Worm (Caenorhabditis elegans) whole organism, L4 larva: ENCODE data around the gene srg-34.

Source experiments
- D1046.2 ChIP-seq: fragments of 200-800 bp; sonication (Bioruptor generic); IDR thresholded peaks from 2 replicates; pipeline ENCODE4 v1.3.6; 2022; ENCODE audit warnings: missing genetic modification characterization, missing compliant biosample characterization
- F44E2.7 ChIP-seq: fragments of 200-800 bp; sonication (Bioruptor generic); IDR thresholded peaks from 2 replicates; pipeline ENCODE4 v2.1.2; 2022; ENCODE audit warnings: missing genetic modification characterization, missing compliant biosample characterization
- F49E8.2 ChIP-seq: sonication (generic microtip); optimal IDR thresholded peaks from 2 replicates; lab custom pipeline; 2016; ENCODE audit warnings: missing compliant biosample characterization, mild to moderate bottlenecking, missing genetic modification characterization, borderline replicate concordance
- Y105C5A.15 ChIP-seq: fragments of 200-800 bp; sonication (Bioruptor generic); IDR thresholded peaks from 2 replicates; pipeline ENCODE4 v1.3.6; 2022; ENCODE audit warnings: missing genetic modification characterization, missing compliant biosample characterization
- Y75B8A.6 ChIP-seq: fragments of 200-800 bp; sonication (Bioruptor generic); IDR thresholded peaks from 2 replicates; pipeline ENCODE4 v1.3.6; 2022; ENCODE audit warnings: missing genetic modification reagents, missing genetic modification characterization, missing compliant biosample characterization
- ZK337.2 ChIP-seq: fragments of 200-800 bp; sonication (Bioruptor generic); IDR thresholded peaks from 2 replicates; pipeline ENCODE4 v1.3.6; 2022; ENCODE audit warnings: missing genetic modification reagents, missing genetic modification characterization, missing compliant biosample characterization
- ZK546.5 ChIP-seq, 2 experiments: sonication (generic microtip); optimal IDR thresholded peaks; 2 replicates each; lab custom pipeline; 2017; ENCODE audit warnings: missing biosample characterization in 2 of 2, missing genetic modification characterization in 2 of 2
- aha-1 ChIP-seq: fragments of 150-350 bp; peaks from one replicate; lab custom pipeline; 2014; ENCODE audit warnings: missing biosample characterization, missing genetic modification characterization
- aly-2 ChIP-seq: sonication (generic microtip); optimal IDR thresholded peaks from 2 replicates; lab custom pipeline; 2018; ENCODE audit warnings: missing biosample characterization, missing genetic modification characterization
- ama-1 ChIP-seq: fragments of 150-350 bp; optimal IDR thresholded peaks from 2 replicates; lab custom pipeline; 2014; ENCODE audit warnings: inconsistent platforms, mixed read lengths
- attf-4 ChIP-seq: sonication (generic microtip); optimal IDR thresholded peaks from 3 replicates; lab custom pipeline; 2017; ENCODE audit warnings: missing biosample characterization, missing genetic modification characterization
- ceh-20 ChIP-seq: fragments of 200-800 bp; sonication (Bioruptor generic); IDR thresholded peaks from 2 replicates; pipeline ENCODE4 v1.3.6; 2022; ENCODE audit warnings: missing genetic modification reagents, missing genetic modification characterization, missing compliant biosample characterization
- ceh-28 ChIP-seq: fragments of 150-350 bp; optimal IDR thresholded peaks from 2 replicates; lab custom pipeline; 2014; ENCODE audit warnings: missing biosample characterization, missing genetic modification reagents, missing genetic modification characterization
- ceh-62 ChIP-seq: sonication (generic microtip); optimal IDR thresholded peaks from 2 replicates; lab custom pipeline; 2017; ENCODE audit warnings: missing biosample characterization, missing genetic modification characterization
- ceh-82 ChIP-seq: sonication (generic microtip); optimal IDR thresholded peaks from 2 replicates; lab custom pipeline; 2017; ENCODE audit warnings: missing biosample characterization, missing genetic modification characterization
- ces-1 ChIP-seq: fragments of 150-350 bp; sonication (generic microtip); optimal IDR thresholded peaks from 4 replicates; lab custom pipeline; 2014; ENCODE audit warnings: missing biosample characterization, missing genetic modification reagents, missing genetic modification characterization
- cey-2 ChIP-seq: sonication (generic microtip); optimal IDR thresholded peaks from 3 replicates; lab custom pipeline; 2017; ENCODE audit warnings: missing genetic modification characterization, mild to moderate bottlenecking, missing compliant biosample characterization, antibody characterized with exemption, borderline replicate concordance; ENCODE audit not compliant: insufficient read depth
- daf-8 ChIP-seq: fragments of 200-800 bp; sonication (Bioruptor generic); IDR thresholded peaks from 2 replicates; pipeline ENCODE4 v1.3.6; 2022; ENCODE audit warnings: missing genetic modification characterization, missing compliant biosample characterization
- dmd-8 ChIP-seq: fragments of 200-800 bp; sonication (Bioruptor generic); IDR thresholded peaks from 2 replicates; pipeline ENCODE4 v1.3.6; 2022; ENCODE audit warnings: missing genetic modification characterization, missing compliant biosample characterization
- gei-8 ChIP-seq: fragments of 200-800 bp; sonication (Bioruptor generic); optimal IDR thresholded peaks from 2 replicates; lab custom pipeline; 2018; ENCODE audit warnings: mild to moderate bottlenecking, missing genetic modification characterization, missing compliant biosample characterization
- lim-7 ChIP-seq: fragments of 200-800 bp; sonication (Bioruptor generic); IDR thresholded peaks from 2 replicates; pipeline ENCODE4 v1.3.6; 2022; ENCODE audit warnings: missing genetic modification characterization, missing compliant biosample characterization
- lin-15B ChIP-seq: fragments of 150-350 bp; sonication (generic microtip); optimal IDR thresholded peaks from 3 replicates; lab custom pipeline; 2014; ENCODE audit warnings: missing biosample characterization, missing genetic modification characterization
- lir-3 ChIP-seq: sonication (generic microtip); optimal IDR thresholded peaks from 2 replicates; lab custom pipeline; 2016; ENCODE audit warnings: mild to moderate bottlenecking, missing genetic modification characterization, missing compliant biosample characterization
- lsy-2 ChIP-seq, 2 experiments: fragments of 150-350 bp in 1 of 2; sonication (generic microtip) in 1 of 2; optimal IDR thresholded peaks; 2 replicates each; lab custom pipeline; 2014 to 2017; ENCODE audit warnings: missing biosample characterization in 2 of 2, missing genetic modification characterization in 2 of 2
- mep-1 ChIP-seq: fragments of 150-350 bp; sonication (generic microtip); optimal IDR thresholded peaks from 3 replicates; lab custom pipeline; 2014; ENCODE audit warnings: missing biosample characterization, missing genetic modification characterization
- mxl-3 ChIP-seq: fragments of 200-800 bp; sonication (Bioruptor generic); optimal IDR thresholded peaks from 2 replicates; lab custom pipeline; 2018; ENCODE audit warnings: mild to moderate bottlenecking, missing genetic modification characterization, missing compliant biosample characterization
- nhr-102 ChIP-seq: sonication (generic microtip); optimal IDR thresholded peaks from 2 replicates; lab custom pipeline; 2016; ENCODE audit warnings: mild to moderate bottlenecking, missing genetic modification characterization, moderate library complexity, missing compliant biosample characterization
- nhr-6 ChIP-seq: fragments of 150-350 bp; optimal IDR thresholded peaks from 2 replicates; lab custom pipeline; 2014; ENCODE audit warnings: missing biosample characterization, missing genetic modification characterization
- pha-4 ChIP-seq, 2 experiments: fragments of 150-350 bp in 1 of 2; fragments of 200-800 bp in 1 of 2; sonication (Bioruptor generic) in 1 of 2; IDR thresholded peaks in 1 of 2; optimal IDR thresholded peaks in 1 of 2; 2 replicates each; pipeline versions ENCODE4 v1.3.6 to Lab custom; 2014 to 2022; ENCODE audit warnings: missing genetic modification characterization in 2 of 2, missing genetic modification reagents in 2 of 2, missing biosample characterization in 1 of 2, missing compliant biosample characterization in 1 of 2
- php-3 ChIP-seq: fragments of 200-800 bp; sonication (Bioruptor generic); IDR thresholded peaks from 2 replicates; pipeline ENCODE4 v1.3.6; 2022; ENCODE audit warnings: missing genetic modification reagents, missing genetic modification characterization, missing compliant biosample characterization
- rbr-2 ChIP-seq: sonication (generic microtip); optimal IDR thresholded peaks from 2 replicates; lab custom pipeline; 2016; ENCODE audit warnings: missing genotype, missing genetic modification characterization, missing compliant biosample characterization
- saeg-2 ChIP-seq: fragments of 200-800 bp; sonication (Bioruptor generic); IDR thresholded peaks from 2 replicates; pipeline ENCODE4 v1.3.6; 2022; ENCODE audit warnings: missing genetic modification reagents, missing genetic modification characterization, missing compliant biosample characterization
- set-16 ChIP-seq: fragments of 200-800 bp; sonication (Bioruptor generic); IDR thresholded peaks from 2 replicates; pipeline ENCODE4 v1.3.6; 2022; ENCODE audit warnings: missing genetic modification reagents, missing genetic modification characterization, missing compliant biosample characterization
- spr-3 ChIP-seq: fragments of 200-800 bp; sonication (Bioruptor generic); optimal IDR thresholded peaks from 2 replicates; lab custom pipeline; 2018; ENCODE audit warnings: mild to moderate bottlenecking, missing genetic modification characterization, missing compliant biosample characterization
- tag-97 ChIP-seq: fragments of 200-800 bp; sonication (Bioruptor generic); IDR thresholded peaks from 2 replicates; pipeline ENCODE4 v1.3.6; 2022; ENCODE audit warnings: missing genetic modification characterization, missing compliant biosample characterization
- unc-130 ChIP-seq: sonication (generic microtip); optimal IDR thresholded peaks from 2 replicates; lab custom pipeline; 2016; ENCODE audit warnings: missing genetic modification reagents, missing genetic modification characterization, missing compliant biosample characterization
- unc-39 ChIP-seq: sonication (generic microtip); optimal IDR thresholded peaks from 2 replicates; lab custom pipeline; 2017; ENCODE audit warnings: missing biosample characterization, missing genetic modification characterization
- unc-62 ChIP-seq, 3 experiments: fragments of 150-350 bp in 1 of 3; sonication (generic microtip); optimal IDR thresholded peaks in 2 of 3; peaks in 1 of 3; 1 replicate in 1 of 3; 2 replicates in 2 of 3; lab custom pipeline; 2014 to 2017; ENCODE audit warnings: missing biosample characterization in 3 of 3, missing genetic modification characterization in 3 of 3, missing genetic modification reagents in 3 of 3, missing genotype in 1 of 3
- vab-7 ChIP-seq: fragments of 200-800 bp; sonication (Bioruptor generic); IDR thresholded peaks from 2 replicates; pipeline ENCODE4 v1.3.6; 2022; ENCODE audit warnings: missing genetic modification reagents, missing genetic modification characterization, missing compliant biosample characterization
- zfp-2 ChIP-seq: sonication (generic microtip); optimal IDR thresholded peaks from 2 replicates; lab custom pipeline; 2016; ENCODE audit warnings: mild to moderate bottlenecking, missing genetic modification characterization, missing compliant biosample characterization
- ztf-11 ChIP-seq: fragments of 150-350 bp; optimal IDR thresholded peaks from 2 replicates; lab custom pipeline; 2014; ENCODE audit warnings: missing biosample characterization, missing genetic modification characterization

The srg-34 gene

DNA sequence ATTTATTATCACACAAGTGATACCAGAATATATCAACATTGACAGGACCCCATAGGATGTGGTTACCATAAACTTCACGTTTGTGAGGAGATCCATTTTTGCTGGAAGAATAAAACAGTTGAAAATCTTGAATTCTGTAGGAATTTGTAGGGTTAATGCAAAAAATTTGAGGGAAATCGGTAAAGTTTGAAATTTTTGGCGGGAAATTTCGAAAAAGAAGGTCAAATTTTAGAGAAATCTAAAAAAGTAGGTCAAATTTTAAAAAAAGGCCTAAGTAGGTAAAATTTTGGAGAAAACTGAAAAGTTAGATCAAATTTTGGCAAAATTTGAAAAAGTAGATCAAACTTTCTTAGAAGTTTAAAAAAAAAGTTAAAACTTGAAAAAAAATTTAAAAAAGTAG lies at the start of gene srg-34:
Gene srg-34 (minus strand): TSS at position 101 of the 400 bp plus-strand sequence.
- no peak for TF ChIP-seq rbr-2 (tag; lab: Kevin White, UChicago)
- no peak for TF ChIP-seq ceh-62 (tag; lab: Kevin White, UChicago)
- no peak for TF ChIP-seq saeg-2 (GFP tag; lab: Robert Waterston, UW)
- no peak for TF ChIP-seq ztf-11 (tag; lab: Kevin White, UChicago)
- no peak for TF ChIP-seq nhr-6
- no peak for TF ChIP-seq unc-39 (tag; lab: Kevin White, UChicago)
- TF ChIP-seq mxl-3 (GFP tag; lab: Kevin White, UChicago): no peak
- TF ChIP-seq gei-8 (GFP tag; lab: Kevin White, UChicago): no peak
- TF ChIP-seq dmd-8 (GFP tag; lab: Robert Waterston, UW): no peak
- TF ChIP-seq D1046.2: no peak
- no peak for TF ChIP-seq aly-2 (tag; lab: Kevin White, UChicago)
- TF ChIP-seq daf-8 (GFP tag; lab: Robert Waterston, UW): no peak
- TF ChIP-seq F49E8.2 (tag; lab: Kevin White, UChicago): no peak
- no peak for TF ChIP-seq attf-4 (tag; lab: Kevin White, UChicago)
- no peak for TF ChIP-seq zfp-2 (tag; lab: Kevin White, UChicago)
- TF ChIP-seq ceh-20 (GFP tag; lab: Robert Waterston, UW): no peak

ce11 chrV:18613164-18613563 lies 48.5 kb upstream of the srg-34 start:
- TF ChIP-seq pha-4 (GFP tag; IDR thresholded peaks at IDR 0.05; lab: Robert Waterston, UW) (no peak), pha-4 (tag; optimal IDR thresholded peaks at IDR 0.05; lab: Kevin White, UChicago) (no peak), unc-62 (GFP tag; optimal IDR thresholded peaks at IDR 0.05 in 1 of 2; lab: Kevin White, UChicago) (peak in 1 of 2 experiments; percentile 27), unc-62 (tag; optimal IDR thresholded peaks at IDR 0.05; lab: Kevin White, UChicago) (no peak)

- TF ChIP-seq php-3 (GFP tag; lab: Robert Waterston, UW): no peak
- TF ChIP-seq ZK337.2 (GFP tag; lab: Robert Waterston, UW): no peak
- TF ChIP-seq cey-2 (tag; lab: Kevin White, UChicago): no peak
- peak; percentile 73 for TF ChIP-seq ceh-28 (tag; lab: Kevin White, UChicago)
Measured at ce11 chrV:18605510-18605909, 40.8 kb upstream of the srg-34 start.

ce11 chrV:18597779-18598178 lies 33.1 kb upstream of the srg-34 start:
- no peak for TF ChIP-seq ces-1 (GFP tag; lab: Kevin White, UChicago)

- TF ChIP-seq F49E8.2 (tag; lab: Kevin White, UChicago) (no peak), ZK546.5 (tag; optimal IDR thresholded peaks at IDR 0.05; lab: Kevin White, UChicago) (no peak), D1046.2 (no peak), lin-15B (tag; lab: Kevin White, UChicago) (no peak), mep-1 (tag; lab: Kevin White, UChicago) (no peak), nhr-102 (tag; lab: Kevin White, UChicago) (no peak), saeg-2 (GFP tag; lab: Robert Waterston, UW) (no peak), attf-4 (tag; lab: Kevin White, UChicago) (no peak), ZK337.2 (GFP tag; lab: Robert Waterston, UW) (no peak), lsy-2 (tag; optimal IDR thresholded peaks at IDR 0.05; lab: Kevin White, UChicago) (no peak), ama-1 (no peak)
- TF ChIP-seq, all 104 proteins: peak for 0
Measured at ce11 chrV:18596240-18596639, 31.6 kb upstream of the srg-34 start.

DNA sequence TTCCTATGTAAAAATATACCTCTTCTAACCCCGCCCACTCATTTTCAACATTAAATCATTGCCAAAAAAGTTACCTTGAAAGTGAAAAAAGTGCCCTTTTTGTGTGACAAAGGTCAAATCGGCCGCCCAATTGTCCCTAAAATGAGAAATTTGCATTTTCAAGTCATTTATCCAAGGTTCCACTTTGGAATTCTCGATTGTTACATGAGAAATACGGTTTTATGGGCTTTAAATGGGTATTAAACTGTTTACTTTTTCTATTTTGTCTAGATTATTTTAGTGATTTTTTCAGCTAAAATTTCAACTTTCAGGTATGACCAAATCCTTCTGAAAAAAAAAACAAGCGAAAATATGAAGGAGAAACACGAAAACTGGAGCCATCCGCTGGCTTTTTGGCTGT lies 27.8 kb upstream of the srg-34 start, which contains the start of gene grdn-1:
Gene grdn-1 (plus strand): TSS at position 301 of the 400 bp plus-strand sequence.
- TF ChIP-seq spr-3: no peak
- no peak for TF ChIP-seq vab-7
- no peak for TF ChIP-seq mep-1 (tag; lab: Kevin White, UChicago)
- no peak for TF ChIP-seq aha-1 (tag; lab: Kevin White, UChicago)
- TF ChIP-seq lir-3: no peak
- TF ChIP-seq tag-97 (GFP tag; lab: Robert Waterston, UW): no peak
- TF ChIP-seq gei-8 (GFP tag; lab: Kevin White, UChicago): no peak
- no peak for TF ChIP-seq set-16
- TF ChIP-seq ceh-82 (tag; lab: Kevin White, UChicago): no peak
- TF ChIP-seq Y105C5A.15 (GFP tag; lab: Robert Waterston, UW): no peak
- no peak for TF ChIP-seq lim-7 (GFP tag; lab: Robert Waterston, UW)
- no peak for TF ChIP-seq F44E2.7 (GFP tag; lab: Robert Waterston, UW)
- TF ChIP-seq unc-130 (GFP tag; lab: Kevin White, UChicago): no peak
- no peak for TF ChIP-seq Y75B8A.6
